Worm (Caenorhabditis elegans): ENCODE data around the gene sars-1.

The sars-1 gene

ce11 chrIV:10053550-10053949 lies 50.0 kb downstream of the sars-1 start, which contains the start of gene srv-12:
Gene srv-12, minus strand, starts transcription at chrIV:10053650.
- TF ChIP-seq pag-3 (tag; optimal IDR thresholded peaks at IDR 0.05; ENCODE audit: borderline replicate concordance) (no peak), pros-1 (tag; optimal IDR thresholded peaks at IDR 0.05) (no peak), ceh-19 (GFP tag; optimal IDR thresholded peaks at IDR 0.05) (no peak), hlh-15 (tag; optimal IDR thresholded peaks at IDR 0.05) (no peak)

All from whole organism, late embryonic.